Worm (Caenorhabditis elegans): ENCODE results near the gene Y57G11B.5.
A peak's percentile ranks its signal among the peaks of the same experiment; 100 is the strongest.

Y57G11B.5 gene

ce11 chrIV:14565062-14565461 is 9.6 kb upstream of the Y57G11B.5 start, which contains the start of gene Y57G11B.2:
Gene Y57G11B.2 (plus strand): TSS chrIV:14565362.
- TF ChIP-seq nhr-77 (tag; optimal IDR thresholded peaks at IDR 0.05) (no peak), lin-15B (tag; optimal IDR thresholded peaks at IDR 0.05) (no peak)

DNA sequence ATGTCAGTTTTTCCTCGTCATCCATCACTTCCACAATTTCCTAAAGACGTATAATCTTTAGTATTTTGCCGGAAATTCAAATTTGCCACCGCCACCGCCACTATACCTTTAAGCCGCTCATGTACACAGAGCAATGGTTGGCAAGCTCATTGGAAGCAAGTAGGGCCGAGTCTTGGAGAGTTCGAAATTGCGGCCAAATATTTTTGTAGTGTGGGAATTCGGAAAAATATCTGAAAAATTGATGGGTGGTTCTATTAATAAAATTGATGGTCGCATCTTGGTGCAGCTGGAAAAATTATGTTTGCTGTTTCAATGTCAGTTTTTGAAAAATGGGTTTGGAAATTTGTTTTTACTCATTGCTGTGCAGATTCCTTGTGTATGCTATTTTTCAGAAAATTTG is 3.0 kb upstream of the Y57G11B.5 start:
- TF ChIP-seq nhr-67 (tag; optimal IDR thresholded peaks at IDR 0.05): no peak
- TF ChIP-seq mdl-1 (tag; optimal IDR thresholded peaks at IDR 0.05): no peak
- TF ChIP-seq sea-2 (GFP tag; optimal IDR thresholded peaks at IDR 0.05): no peak
- TF ChIP-seq unc-62 (GFP tag; optimal IDR thresholded peaks at IDR 0.05): no peak
- no peak for TF ChIP-seq elt-3 (tag; optimal IDR thresholded peaks at IDR 0.05)
- TF ChIP-seq nhr-12 (tag; optimal IDR thresholded peaks at IDR 0.05): no peak
- TF ChIP-seq nhr-76 (tag; optimal IDR thresholded peaks at IDR 0.05): no peak
- no peak for TF ChIP-seq nhr-28 (tag; optimal IDR thresholded peaks at IDR 0.05)
- no peak for TF ChIP-seq skn-1 (tag; optimal IDR thresholded peaks at IDR 0.05)
- no peak for TF ChIP-seq ceh-82 (tag; optimal IDR thresholded peaks at IDR 0.05)
- TF ChIP-seq fkh-2 (tag; optimal IDR thresholded peaks at IDR 0.05): no peak
- no peak for TF ChIP-seq nhr-237 (tag; optimal IDR thresholded peaks at IDR 0.05)
- TF ChIP-seq zag-1 (tag; optimal IDR thresholded peaks at IDR 0.05): no peak

ce11 chrIV:14572607-14573006 is 2.0 kb upstream of the Y57G11B.5 start, which contains the start of gene glb-34:
Gene glb-34 (minus strand): TSS chrIV:14572707.
- no peak for TF ChIP-seq ceh-9 (tag; optimal IDR thresholded peaks at IDR 0.05)

DNA sequence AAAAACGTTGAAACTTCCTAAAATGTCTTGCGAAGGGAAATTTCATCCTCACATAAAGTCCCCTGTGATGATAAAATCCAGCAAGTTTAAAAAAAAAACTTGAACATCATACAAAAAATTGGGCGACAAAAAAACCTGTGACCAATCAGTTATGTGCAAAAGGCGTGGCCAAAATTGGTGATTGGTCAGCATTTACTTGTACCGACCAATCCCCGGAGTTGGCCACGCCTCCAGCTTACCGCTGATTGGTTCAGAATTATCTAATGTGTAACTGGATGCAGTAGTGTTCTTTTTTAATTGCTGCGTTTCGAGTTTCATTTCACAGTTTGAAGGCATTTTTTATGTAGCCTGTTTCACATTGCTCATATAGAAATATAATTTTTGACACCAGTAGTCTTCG is 1.6 kb upstream of the Y57G11B.5 start:
- TF ChIP-seq nhr-43 (tag; optimal IDR thresholded peaks at IDR 0.05; ENCODE audit: poor library complexity, severe bottlenecking): no peak
- peak; percentile 82 for TF ChIP-seq nfya-1 (tag; optimal IDR thresholded peaks at IDR 0.05; ENCODE audit: insufficient read depth)

DNA sequence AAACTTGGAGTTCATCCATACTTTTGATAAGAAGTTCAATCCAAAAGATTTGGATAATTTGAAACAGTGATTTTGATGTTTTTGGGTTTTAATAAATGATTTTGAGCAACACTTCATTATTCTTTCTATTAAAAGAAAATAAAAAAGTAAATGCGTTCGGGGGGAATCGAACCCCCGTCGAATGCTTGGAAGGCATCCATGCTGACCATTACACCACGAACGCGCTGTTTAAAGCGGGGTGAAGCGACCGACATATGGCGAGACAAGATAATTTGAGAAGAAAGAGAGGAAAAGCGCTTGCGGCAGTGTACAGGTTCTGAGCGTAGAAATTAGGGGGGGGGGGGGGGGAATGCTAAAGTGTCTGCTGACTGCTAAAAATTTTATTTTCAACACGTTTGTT is 1.9 kb downstream of the Y57G11B.5 start:
- no peak for TF ChIP-seq ceh-82 (tag; optimal IDR thresholded peaks at IDR 0.05)
- no peak for TF ChIP-seq nhr-12 (tag; optimal IDR thresholded peaks at IDR 0.05)
- no peak for TF ChIP-seq nhr-25 (tag; optimal IDR thresholded peaks at IDR 0.05)
- peak; percentile 58 for TF ChIP-seq nhr-43 (tag; optimal IDR thresholded peaks at IDR 0.05; ENCODE audit: poor library complexity, severe bottlenecking)
- peak; percentile 41 for TF ChIP-seq hmg-11 (tag; optimal IDR thresholded peaks at IDR 0.05)
- no peak for TF ChIP-seq egl-5 (tag; optimal IDR thresholded peaks at IDR 0.05)
- peak; percentile 1 for TF ChIP-seq lsy-12 (tag; optimal IDR thresholded peaks at IDR 0.05)
- peak; percentile 58 for TF ChIP-seq nfya-1 (tag; optimal IDR thresholded peaks at IDR 0.05; ENCODE audit: insufficient read depth)
- peak; percentile 41 for TF ChIP-seq snpc-4 (tag; optimal IDR thresholded peaks at IDR 0.05)
- no peak for TF ChIP-seq nhr-237 (tag; optimal IDR thresholded peaks at IDR 0.05)
- TF ChIP-seq nhr-76 (tag; optimal IDR thresholded peaks at IDR 0.05): no peak
- TF ChIP-seq elt-1 (tag; optimal IDR thresholded peaks at IDR 0.05): no peak

- no peak for TF ChIP-seq fkh-10 (GFP tag; optimal IDR thresholded peaks at IDR 0.05)
- TF ChIP-seq nhr-12 (tag; optimal IDR thresholded peaks at IDR 0.05): no peak
- TF ChIP-seq mml-1 (tag; optimal IDR thresholded peaks at IDR 0.05): no peak
- no peak for TF ChIP-seq lin-15B (tag; optimal IDR thresholded peaks at IDR 0.05)
- TF ChIP-seq unc-62 (GFP tag; optimal IDR thresholded peaks at IDR 0.05): no peak
- no peak for TF ChIP-seq elt-2 (tag; optimal IDR thresholded peaks at IDR 0.05)
- TF ChIP-seq lin-39 (tag; optimal IDR thresholded peaks at IDR 0.05): no peak
- no peak for TF ChIP-seq fkh-2 (tag; optimal IDR thresholded peaks at IDR 0.05)
- TF ChIP-seq fos-1 (tag; optimal IDR thresholded peaks at IDR 0.05): no peak
- no peak for TF ChIP-seq pha-4 (tag; optimal IDR thresholded peaks at IDR 0.05)
- no peak for TF ChIP-seq tbx-2 (tag; optimal IDR thresholded peaks at IDR 0.05)
- no peak for TF ChIP-seq snpc-4 (tag; optimal IDR thresholded peaks at IDR 0.05)
- no peak for TF ChIP-seq unc-39 (tag; optimal IDR thresholded peaks at IDR 0.05)
These were observed 4.1 kb downstream of the Y57G11B.5 start, which contains the start of gene Y57G11B.8 for ce11 chrIV:14578650-14579193. Gene Y57G11B.8 (minus strand): TSS chrIV:14578700.
